In the genomic region with DNA sequence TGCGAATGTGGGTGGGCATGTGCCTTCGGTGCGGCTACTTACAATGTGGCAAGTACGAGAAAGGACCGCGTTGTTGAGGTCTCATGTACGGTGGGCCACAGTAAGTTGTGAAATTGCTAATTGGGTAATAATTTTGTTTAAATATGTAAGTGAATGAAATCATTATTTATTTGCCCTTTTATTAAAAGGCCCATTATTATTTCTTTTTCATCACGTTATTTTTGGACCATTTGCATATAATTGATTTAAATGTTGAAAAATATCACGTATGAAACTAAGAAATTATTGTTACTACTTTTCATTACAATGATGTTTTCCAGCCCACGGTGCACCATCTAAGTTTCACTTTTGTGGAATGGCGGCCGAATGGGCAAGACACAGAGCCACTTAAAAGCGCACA, we compare ENCODE assay signal across 3 fruit fly cellular contexts.
TF ChIP-seq lines count a peak whose summit lies in the region.

No protein-coding gene starts in this region.

- TF ChIP-seq CTCF in whole organism, embryonic (GFP tag; optimal IDR thresholded peaks at IDR 0.05; lab: Kevin White, UChicago), result no peak

TF ChIP-seq in whole organism, adult, 20 proteins besides CTCF, POLR2A, EP300 and RAD21:
- TF ChIP-seq CG7045 (GFP tag; optimal IDR thresholded peaks at IDR 0.05; lab: Kevin White, UChicago) (no peak), CG5204 (GFP tag; optimal IDR thresholded peaks at IDR 0.05; lab: Kevin White, UChicago) (peak; percentile 44), Hr96 (GFP tag; optimal IDR thresholded peaks at IDR 0.05; lab: Kevin White, UChicago) (no peak), kay (GFP tag; lab: Kevin White, UChicago; ENCODE audit: borderline replicate concordance) (no peak), toe (GFP tag; optimal IDR thresholded peaks at IDR 0.05; lab: Kevin White, UChicago) (no peak), CG1620 (GFP tag; optimal IDR thresholded peaks at IDR 0.05; lab: Kevin White, UChicago) (no peak), tj (GFP tag; optimal IDR thresholded peaks at IDR 0.05; lab: Kevin White, UChicago) (no peak), ovo (GFP tag; optimal IDR thresholded peaks at IDR 0.05; lab: Kevin White, UChicago) (no peak)
TF ChIP-seq in whole organism, adult: peak in this region for 1.

TF ChIP-seq in whole organism, embryonic, 481 proteins besides CTCF, POLR2A, EP300 and RAD21 (continues in another document):
- TF ChIP-seq Hr51 (GFP tag; optimal IDR thresholded peaks at IDR 0.05; lab: Kevin White, UChicago), result peak in 1 of 2 experiments; percentile 46
- TF ChIP-seq CG8089 (GFP tag; optimal IDR thresholded peaks at IDR 0.05; lab: Kevin White, UChicago), result no peak
- TF ChIP-seq fd3F (GFP tag; optimal IDR thresholded peaks at IDR 0.05; lab: Kevin White, UChicago), result no peak
- TF ChIP-seq Oli (tag; optimal IDR thresholded peaks at IDR 0.05; lab: Kevin White, UChicago), result peak; percentile 4
- no peak for TF ChIP-seq Sry-β (GFP tag; optimal IDR thresholded peaks at IDR 0.05; lab: Kevin White, UChicago)
- peak; percentile 48 for TF ChIP-seq Meics (GFP tag; optimal IDR thresholded peaks at IDR 0.05; lab: Kevin White, UChicago)
- no peak for TF ChIP-seq ash1 (GFP tag; optimal IDR thresholded peaks at IDR 0.05; lab: Kevin White, UChicago)
- TF ChIP-seq NC2β (GFP tag; optimal IDR thresholded peaks at IDR 0.05; lab: Kevin White, UChicago), result no peak
- no peak for TF ChIP-seq unpg (GFP tag; optimal IDR thresholded peaks at IDR 0.05; lab: Kevin White, UChicago)
- peak; percentile 35 for TF ChIP-seq sens (GFP tag; lab: Kevin White, UChicago)
- TF ChIP-seq CG3281 (GFP tag; optimal IDR thresholded peaks at IDR 0.05; lab: Kevin White, UChicago), result peak; percentile 51
- peak in 1 of 2 experiments; percentile 14 for TF ChIP-seq eve (GFP tag; optimal IDR thresholded peaks at IDR 0.05; lab: Kevin White, UChicago)
- peak; percentile 18 for TF ChIP-seq CG13296 (GFP tag; optimal IDR thresholded peaks at IDR 0.05; lab: Kevin White, UChicago)
- peak; percentile 24 for TF ChIP-seq Hand (GFP tag; optimal IDR thresholded peaks at IDR 0.05; lab: Kevin White, UChicago)
- peak; percentile 0 for TF ChIP-seq CG17385 (GFP tag; optimal IDR thresholded peaks at IDR 0.05; lab: Kevin White, UChicago)
- peak; percentile 50 for TF ChIP-seq CG11504 (tag; optimal IDR thresholded peaks at IDR 0.05; lab: Kevin White, UChicago)
- peak; percentile 23 for TF ChIP-seq Sox102F (GFP tag; optimal IDR thresholded peaks at IDR 0.05; lab: Kevin White, UChicago)
- no peak for TF ChIP-seq stwl (tag; optimal IDR thresholded peaks at IDR 0.05; lab: Kevin White, UChicago)
- TF ChIP-seq dysf (GFP tag; IDR thresholded peaks at IDR 0.05; lab: Robert Waterston, UW), result peak; percentile 34; the same call in 1 of the 3 replicates
- peak; percentile 2 for TF ChIP-seq lilli (GFP tag; optimal IDR thresholded peaks at IDR 0.05; lab: Kevin White, UChicago)
- TF ChIP-seq Deaf1 (tag; optimal IDR thresholded peaks at IDR 0.05; lab: Kevin White, UChicago), result peak; percentile 14
- no peak for TF ChIP-seq Dfd (GFP tag; optimal IDR thresholded peaks at IDR 0.05; lab: Kevin White, UChicago)
- TF ChIP-seq corto (GFP tag; optimal IDR thresholded peaks at IDR 0.05; lab: Kevin White, UChicago), result no peak
- TF ChIP-seq Tbp (GFP tag; optimal IDR thresholded peaks at IDR 0.05; lab: Kevin White, UChicago), result no peak
- TF ChIP-seq CG2120 (GFP tag; optimal IDR thresholded peaks at IDR 0.05; lab: Kevin White, UChicago), result peak; percentile 53
- no peak for TF ChIP-seq CG18476 (GFP tag; optimal IDR thresholded peaks at IDR 0.05; lab: Kevin White, UChicago)
- TF ChIP-seq CG16863 (GFP tag; optimal IDR thresholded peaks at IDR 0.05; lab: Kevin White, UChicago), result no peak
- TF ChIP-seq CG17829 (tag; optimal IDR thresholded peaks at IDR 0.05; lab: Kevin White, UChicago), result no peak
- no peak for TF ChIP-seq mirr (GFP tag; optimal IDR thresholded peaks at IDR 0.05; lab: Kevin White, UChicago)
- peak; percentile 60 for TF ChIP-seq CG2678 (tag; optimal IDR thresholded peaks at IDR 0.05; lab: Kevin White, UChicago)
- TF ChIP-seq CG11085 (GFP tag; IDR thresholded peaks at IDR 0.05; lab: Robert Waterston, UW), result no peak
- TF ChIP-seq mam (GFP tag; optimal IDR thresholded peaks at IDR 0.05; lab: Kevin White, UChicago), result peak; percentile 31
- TF ChIP-seq pho (GFP tag; optimal IDR thresholded peaks at IDR 0.05; lab: Kevin White, UChicago), result no peak
- TF ChIP-seq onecut (GFP tag; IDR thresholded peaks at IDR 0.05; lab: Robert Waterston, UW), result no peak
- TF ChIP-seq CG10147 (GFP tag; optimal IDR thresholded peaks at IDR 0.05; lab: Kevin White, UChicago), result peak; percentile 18
- 0 out of 2 replicates have a peak, but pooled peaks have one; percentile 17 for TF ChIP-seq ranshi (GFP tag; IDR thresholded peaks at IDR 0.05; lab: Robert Waterston, UW)
- TF ChIP-seq YL-1 (GFP tag; optimal IDR thresholded peaks at IDR 0.05; lab: Kevin White, UChicago), result no peak
- no peak for TF ChIP-seq Pdp1 (GFP tag; optimal IDR thresholded peaks at IDR 0.05; lab: Kevin White, UChicago)
- peak; percentile 60 for TF ChIP-seq lab (GFP tag; optimal IDR thresholded peaks at IDR 0.05; lab: Kevin White, UChicago)
- peak; percentile 37 for TF ChIP-seq caup (GFP tag; optimal IDR thresholded peaks at IDR 0.05; lab: Kevin White, UChicago; ENCODE audit: severe bottlenecking)

TF ChIP-seq in whole organism, prepupa, 60 proteins besides CTCF, POLR2A, EP300 and RAD21:
- TF ChIP-seq Gug (GFP tag; IDR thresholded peaks at IDR 0.05; lab: Robert Waterston, UW) (no peak), Eip78C (GFP tag; lab: Kevin White, UChicago) (peak; percentile 62), Met (GFP tag; optimal IDR thresholded peaks at IDR 0.05; lab: Kevin White, UChicago) (no peak), CG15336 (GFP tag; IDR thresholded peaks at IDR 0.05; lab: Robert Waterston, UW) (no peak), CG32006 (GFP tag; optimal IDR thresholded peaks at IDR 0.05; lab: Kevin White, UChicago) (peak; percentile 11)
